Worm (Caenorhabditis elegans) whole organism, L4 larva: Measurements from ENCODE around the gene M01H9.5.
A peak's percentile ranks its signal among the peaks of the same experiment; 100 is the strongest.

Experiments
- F10B5.3 ChIP-seq: sonication (generic microtip); optimal IDR thresholded peaks from 2 replicates; lab custom pipeline; 2016; ENCODE audit warnings: mild to moderate bottlenecking, missing genetic modification characterization, missing compliant biosample characterization
- F26F4.8 ChIP-seq: fragments of 200-800 bp; sonication (Bioruptor generic); conservative IDR thresholded peaks from 2 replicates; pipeline ENCODE4 v1.3.6; 2022; ENCODE audit warnings: missing genetic modification characterization, missing compliant biosample characterization
- F44E2.7 ChIP-seq: fragments of 200-800 bp; sonication (Bioruptor generic); IDR thresholded peaks from 2 replicates; pipeline ENCODE4 v2.1.2; 2022; ENCODE audit warnings: missing genetic modification characterization, missing compliant biosample characterization
- T26A8.4 ChIP-seq: fragments of 200-800 bp; sonication (Bioruptor generic); IDR thresholded peaks from 2 replicates; pipeline ENCODE4 v1.3.6; 2022; ENCODE audit warnings: missing genetic modification characterization, missing compliant biosample characterization
- ces-1 ChIP-seq: fragments of 150-350 bp; sonication (generic microtip); optimal IDR thresholded peaks from 4 replicates; lab custom pipeline; 2014; ENCODE audit warnings: missing biosample characterization, missing genetic modification reagents, missing genetic modification characterization
- daf-16 ChIP-seq, 3 experiments: sonication (generic microtip); optimal IDR thresholded peaks; 2 replicates each; lab custom pipeline; 2016 to 2017; ENCODE audit warnings: missing genetic modification characterization in 3 of 3, missing genetic modification reagents in 3 of 3, mild to moderate bottlenecking in 2 of 3, missing compliant biosample characterization in 2 of 3, missing biosample characterization in 1 of 3, moderate library complexity in 1 of 3
- daf-19 ChIP-seq: fragments of 200-800 bp; sonication (Bioruptor generic); conservative IDR thresholded peaks from 2 replicates; pipeline ENCODE4 v1.3.6; 2022; ENCODE audit warnings: missing genetic modification characterization, missing compliant biosample characterization
- daf-8 ChIP-seq: fragments of 200-800 bp; sonication (Bioruptor generic); IDR thresholded peaks from 2 replicates; pipeline ENCODE4 v1.3.6; 2022; ENCODE audit warnings: missing genetic modification characterization, missing compliant biosample characterization
- dmd-6 ChIP-seq: fragments of 200-800 bp; sonication (Bioruptor generic); IDR thresholded peaks from 2 replicates; pipeline ENCODE4 v1.3.6; 2022; ENCODE audit warnings: missing genetic modification reagents, missing genetic modification characterization, missing compliant biosample characterization
- dmd-8 ChIP-seq: fragments of 200-800 bp; sonication (Bioruptor generic); IDR thresholded peaks from 2 replicates; pipeline ENCODE4 v1.3.6; 2022; ENCODE audit warnings: missing genetic modification characterization, missing compliant biosample characterization
- dve-1 ChIP-seq: sonication (generic microtip); optimal IDR thresholded peaks from 2 replicates; lab custom pipeline; 2017; ENCODE audit warnings: antibody characterized with exemption, mild to moderate bottlenecking, missing genetic modification characterization, missing compliant biosample characterization; ENCODE audit not compliant: insufficient read depth
- egl-43 ChIP-seq: fragments of 200-800 bp; sonication (Bioruptor generic); IDR thresholded peaks from 2 replicates; pipeline ENCODE4 v1.3.6; 2022; ENCODE audit warnings: missing genetic modification reagents, missing genetic modification characterization, missing compliant biosample characterization
- fkh-10 ChIP-seq: fragments of 150-350 bp; optimal IDR thresholded peaks from 2 replicates; lab custom pipeline; 2014; ENCODE audit warnings: missing biosample characterization, missing genetic modification reagents, missing genetic modification characterization
- fos-1 ChIP-seq: fragments of 150-350 bp; optimal IDR thresholded peaks from 2 replicates; lab custom pipeline; 2014; ENCODE audit warnings: missing biosample characterization, missing genetic modification characterization
- gei-8 ChIP-seq: fragments of 200-800 bp; sonication (Bioruptor generic); optimal IDR thresholded peaks from 2 replicates; lab custom pipeline; 2018; ENCODE audit warnings: mild to moderate bottlenecking, missing genetic modification characterization, missing compliant biosample characterization
- hif-1 ChIP-seq, 2 experiments: sonication (generic microtip); optimal IDR thresholded peaks; 2 replicates each; lab custom pipeline; 2016 to 2017; ENCODE audit warnings: missing compliant biosample characterization in 2 of 2, missing genetic modification characterization in 2 of 2, missing genetic modification reagents in 2 of 2, missing genotype in 2 of 2, mild to moderate bottlenecking in 1 of 2
- hlh-11 ChIP-seq: fragments of 200-800 bp; sonication (Bioruptor generic); optimal IDR thresholded peaks from 2 replicates; lab custom pipeline; 2018; ENCODE audit warnings: mild to moderate bottlenecking, missing genetic modification characterization, missing compliant biosample characterization
- hlh-30 ChIP-seq: sonication (generic microtip); optimal IDR thresholded peaks from 2 replicates; lab custom pipeline; 2017; ENCODE audit warnings: antibody characterized with exemption, mild to moderate bottlenecking, missing genetic modification characterization, missing compliant biosample characterization; ENCODE audit not compliant: insufficient read depth
- lin-15B ChIP-seq: fragments of 150-350 bp; sonication (generic microtip); optimal IDR thresholded peaks from 3 replicates; lab custom pipeline; 2014; ENCODE audit warnings: missing biosample characterization, missing genetic modification characterization
- lin-39 ChIP-seq: fragments of 150-350 bp; optimal IDR thresholded peaks from 2 replicates; lab custom pipeline; 2014; ENCODE audit warnings: missing biosample characterization, missing genetic modification reagents, missing genetic modification characterization
- lir-3 ChIP-seq: sonication (generic microtip); optimal IDR thresholded peaks from 2 replicates; lab custom pipeline; 2016; ENCODE audit warnings: mild to moderate bottlenecking, missing genetic modification characterization, missing compliant biosample characterization
- lsy-2 ChIP-seq, 2 experiments: fragments of 150-350 bp in 1 of 2; sonication (generic microtip) in 1 of 2; optimal IDR thresholded peaks; 2 replicates each; lab custom pipeline; 2014 to 2017; ENCODE audit warnings: missing biosample characterization in 2 of 2, missing genetic modification characterization in 2 of 2
- mes-2 ChIP-seq: sonication (generic microtip); optimal IDR thresholded peaks from 2 replicates; lab custom pipeline; 2016; ENCODE audit warnings: missing genotype, mild to moderate bottlenecking, missing genetic modification characterization, missing compliant biosample characterization; ENCODE audit not compliant: poor library complexity, severe bottlenecking
- nhr-25 ChIP-seq: sonication (generic microtip); optimal IDR thresholded peaks from 2 replicates; lab custom pipeline; 2017; ENCODE audit warnings: missing genetic modification characterization, mild to moderate bottlenecking, missing compliant biosample characterization, antibody characterized with exemption, moderate library complexity, borderline replicate concordance; ENCODE audit not compliant: insufficient read depth
- nhr-28 ChIP-seq: fragments of 150-350 bp; optimal IDR thresholded peaks from 2 replicates; lab custom pipeline; 2014; ENCODE audit warnings: missing biosample characterization, missing genetic modification characterization
- nhr-42 ChIP-seq: fragments of 200-800 bp; sonication (Bioruptor generic); IDR thresholded peaks from 2 replicates; pipeline ENCODE4 v1.3.6; 2022; ENCODE audit warnings: missing genetic modification characterization, missing compliant biosample characterization
- nhr-6 ChIP-seq: fragments of 150-350 bp; optimal IDR thresholded peaks from 2 replicates; lab custom pipeline; 2014; ENCODE audit warnings: missing biosample characterization, missing genetic modification characterization
- php-3 ChIP-seq: fragments of 200-800 bp; sonication (Bioruptor generic); IDR thresholded peaks from 2 replicates; pipeline ENCODE4 v1.3.6; 2022; ENCODE audit warnings: missing genetic modification reagents, missing genetic modification characterization, missing compliant biosample characterization
- pqm-1 ChIP-seq: sonication (generic microtip); optimal IDR thresholded peaks from 2 replicates; lab custom pipeline; 2017; ENCODE audit warnings: missing biosample characterization, missing genetic modification characterization
- set-16 ChIP-seq: fragments of 200-800 bp; sonication (Bioruptor generic); IDR thresholded peaks from 2 replicates; pipeline ENCODE4 v1.3.6; 2022; ENCODE audit warnings: missing genetic modification reagents, missing genetic modification characterization, missing compliant biosample characterization
- unc-39 ChIP-seq: sonication (generic microtip); optimal IDR thresholded peaks from 2 replicates; lab custom pipeline; 2017; ENCODE audit warnings: missing biosample characterization, missing genetic modification characterization
- unc-62 ChIP-seq, 3 experiments: fragments of 150-350 bp in 1 of 3; sonication (generic microtip); optimal IDR thresholded peaks in 2 of 3; peaks in 1 of 3; 1 replicate in 1 of 3; 2 replicates in 2 of 3; lab custom pipeline; 2014 to 2017; ENCODE audit warnings: missing biosample characterization in 3 of 3, missing genetic modification characterization in 3 of 3, missing genetic modification reagents in 3 of 3, missing genotype in 1 of 3
- zag-1 ChIP-seq: fragments of 150-350 bp; optimal IDR thresholded peaks from 2 replicates; lab custom pipeline; 2014; ENCODE audit warnings: missing biosample characterization, missing genetic modification characterization

M01H9.5 gene

DNA sequence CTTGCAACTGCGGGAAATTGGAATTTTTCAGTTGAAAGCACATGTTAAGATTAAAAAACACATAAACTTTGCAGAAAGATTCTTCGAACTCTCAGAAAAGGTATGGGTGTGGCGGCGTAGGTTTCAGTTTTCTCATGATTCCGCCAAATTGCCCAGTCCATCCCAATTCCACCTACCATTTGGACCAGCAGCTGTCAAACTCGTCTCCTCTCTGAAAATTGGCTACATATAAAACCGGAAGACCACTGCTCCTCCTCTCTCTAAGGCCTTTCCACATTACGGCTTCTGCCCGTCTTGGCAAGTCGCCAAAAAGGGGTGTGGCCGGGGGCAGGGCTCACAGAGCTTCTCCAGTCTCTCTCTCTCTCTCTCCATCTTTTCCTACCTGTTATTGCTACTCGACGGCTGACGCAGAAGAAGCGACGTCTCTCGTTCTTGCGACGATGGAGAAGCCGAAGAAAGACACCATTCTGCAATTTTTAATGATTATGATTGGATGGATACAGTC lies 24.9 kb downstream of the M01H9.5 start, which contains the start of gene ZK180.7:
Gene ZK180.7, plus strand, starts transcription at position 395 of the 505 bp plus-strand sequence.
- TF ChIP-seq pqm-1 (no peak), lin-15B (tag; lab: Kevin White, UChicago) (no peak), daf-19 (GFP tag; lab: Robert Waterston, UW) (no peak), F26F4.8 (no peak), T26A8.4 (no peak), F44E2.7 (GFP tag; lab: Robert Waterston, UW) (no peak), hif-1 (tag; optimal IDR thresholded peaks at IDR 0.05; lab: Kevin White, UChicago) (no peak), set-16 (GFP tag; lab: Robert Waterston, UW) (peak; percentile 51), nhr-42 (GFP tag; lab: Robert Waterston, UW) (no peak), dmd-8 (GFP tag; lab: Robert Waterston, UW) (no peak), fos-1 (tag; lab: Kevin White, UChicago) (no peak), unc-62 (GFP tag; optimal IDR thresholded peaks at IDR 0.05 in 1 of 2; lab: Kevin White, UChicago) (peak in 1 of 2 experiments; percentile 61), unc-62 (tag; optimal IDR thresholded peaks at IDR 0.05; lab: Kevin White, UChicago) (no peak), F10B5.3 (no peak), daf-16 (GFP tag; optimal IDR thresholded peaks at IDR 0.05; lab: Kevin White, UChicago) (no peak), daf-16 (tag; optimal IDR thresholded peaks at IDR 0.05; lab: Kevin White, UChicago) (no peak), zag-1 (tag; lab: Kevin White, UChicago) (no peak), hlh-11 (tag; lab: Kevin White, UChicago) (no peak), nhr-25 (tag; lab: Kevin White, UChicago) (no peak)
- TF ChIP-seq, all 104 proteins: peak for 2

DNA sequence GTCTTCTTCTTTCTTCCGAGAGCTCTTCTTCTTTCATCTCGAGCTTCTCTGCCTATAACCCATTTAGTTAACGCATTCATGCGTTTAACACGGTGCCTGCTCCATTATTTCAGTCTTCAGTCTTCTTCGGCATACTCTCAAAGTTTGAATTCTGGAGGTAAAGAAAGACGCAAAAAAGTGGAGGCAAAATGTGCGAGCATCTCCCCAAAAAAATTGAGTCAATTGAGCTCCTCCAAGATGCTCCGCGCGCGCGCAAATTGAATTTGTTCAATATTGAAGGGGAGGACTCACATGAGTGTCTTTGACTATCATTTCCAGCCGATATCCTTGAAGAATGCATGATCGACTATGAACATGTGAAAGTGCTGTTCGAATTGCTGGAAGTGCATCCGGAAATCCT lies 39.8 kb downstream of the M01H9.5 start:
- TF ChIP-seq unc-39 (tag; lab: Kevin White, UChicago) (no peak), ces-1 (GFP tag; lab: Kevin White, UChicago) (peak; percentile 91), unc-62 (GFP tag; optimal IDR thresholded peaks at IDR 0.05 in 1 of 2; lab: Kevin White, UChicago) (peak in 1 of 2 experiments; percentile 10), unc-62 (tag; optimal IDR thresholded peaks at IDR 0.05; lab: Kevin White, UChicago) (no peak), fkh-10 (peak; percentile 0)
- TF ChIP-seq, all 104 proteins: peak for 3

DNA sequence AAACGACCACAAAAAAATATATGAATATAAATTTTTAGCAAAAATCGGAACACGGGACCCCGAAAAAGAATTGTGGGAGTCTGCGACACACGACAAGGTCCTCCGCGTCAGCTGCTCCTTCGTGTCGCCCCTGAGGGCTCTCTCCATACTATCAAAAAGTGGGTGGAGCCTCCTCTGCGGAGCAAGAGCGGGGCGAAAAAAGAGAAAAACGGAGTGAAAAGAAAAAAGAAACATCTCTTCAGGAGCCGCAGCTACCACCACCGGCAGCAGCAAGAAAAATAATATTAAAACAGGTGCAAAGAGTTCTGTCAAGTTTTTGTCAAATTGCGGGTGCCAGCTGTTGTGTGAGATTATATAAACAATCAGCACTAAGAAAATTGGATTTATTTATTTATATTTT lies 41.4 kb downstream of the M01H9.5 start, which contains the start of gene gbb-2:
Gene gbb-2, minus strand, starts transcription at position 112 of the 400 bp plus-strand sequence.
- peak in 1 of 2 experiments; percentile 30 for TF ChIP-seq unc-62 (GFP tag; optimal IDR thresholded peaks at IDR 0.05 in 1 of 2; lab: Kevin White, UChicago)
- TF ChIP-seq unc-62 (tag; optimal IDR thresholded peaks at IDR 0.05; lab: Kevin White, UChicago): no peak
- no peak for TF ChIP-seq lin-39 (tag; lab: Kevin White, UChicago)
- peak in 1 of 2 experiments; percentile 72 for TF ChIP-seq daf-16 (GFP tag; optimal IDR thresholded peaks at IDR 0.05; lab: Kevin White, UChicago)
- TF ChIP-seq daf-16 (tag; optimal IDR thresholded peaks at IDR 0.05; lab: Kevin White, UChicago): no peak
- peak; percentile 46 for TF ChIP-seq hlh-11 (tag; lab: Kevin White, UChicago)
- no peak for TF ChIP-seq pqm-1
- peak; percentile 13 for TF ChIP-seq mes-2 (tag; lab: Kevin White, UChicago)
- peak in 1 of 2 experiments; percentile 8 for TF ChIP-seq lsy-2 (tag; optimal IDR thresholded peaks at IDR 0.05; lab: Kevin White, UChicago)
- no peak for TF ChIP-seq dve-1 (tag; lab: Kevin White, UChicago)
- TF ChIP-seq set-16 (GFP tag; lab: Robert Waterston, UW): peak; percentile 64

DNA sequence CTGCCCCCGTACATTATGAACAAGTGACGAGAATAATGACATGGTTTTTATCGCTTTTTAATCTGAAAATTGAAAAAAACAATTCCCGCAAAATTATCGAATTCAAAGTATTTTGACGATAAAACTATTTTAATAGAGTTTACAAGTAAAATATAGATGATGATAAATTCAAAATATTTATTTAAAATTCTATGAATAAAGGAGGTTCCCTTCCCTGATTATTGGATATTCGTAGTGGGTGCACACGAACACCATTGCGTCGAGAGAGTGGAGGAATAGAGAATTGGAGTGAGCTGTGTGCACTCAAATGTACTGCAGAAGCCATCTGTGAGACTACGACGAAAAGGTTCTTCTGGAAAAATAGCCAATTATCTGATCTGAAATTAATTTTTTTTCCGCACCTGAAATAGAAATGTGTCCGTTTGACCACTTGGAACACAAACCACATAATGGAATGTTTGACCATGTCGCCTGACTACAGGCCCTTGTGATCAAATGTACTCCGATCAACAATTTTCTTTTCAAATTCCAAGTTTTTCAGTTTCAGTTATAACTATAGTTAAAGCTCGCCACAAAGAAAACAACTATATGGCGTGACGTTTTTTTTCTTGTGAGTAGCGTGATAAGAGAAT lies 46.1 kb downstream of the M01H9.5 start, which contains the start of the genes rfth-1 and ZK180.8:
Gene rfth-1, minus strand, starts transcription at position 51 of the 632 bp plus-strand sequence.
Gene ZK180.8, minus strand, starts transcription at position 466 of the 632 bp plus-strand sequence.
- TF ChIP-seq daf-8: no peak
- no peak for TF ChIP-seq dmd-6
- TF ChIP-seq lin-39 (tag; lab: Kevin White, UChicago): no peak
- TF ChIP-seq hlh-11 (tag; lab: Kevin White, UChicago): peak; percentile 18
- TF ChIP-seq egl-43 (GFP tag; lab: Robert Waterston, UW): peak; percentile 65
- peak; percentile 61 for TF ChIP-seq hlh-30 (tag; lab: Kevin White, UChicago)
- TF ChIP-seq dve-1 (tag; lab: Kevin White, UChicago): peak; percentile 24
- TF ChIP-seq nhr-42 (GFP tag; lab: Robert Waterston, UW): peak; percentile 50; the same call in 1 of the 2 replicates
- TF ChIP-seq php-3 (GFP tag; lab: Robert Waterston, UW): no peak
- no peak for TF ChIP-seq fkh-10
- TF ChIP-seq lir-3 (tag; lab: Kevin White, UChicago): no peak
- TF ChIP-seq nhr-28: peak; percentile 42
- TF ChIP-seq nhr-6: no peak
- TF ChIP-seq gei-8 (GFP tag; lab: Kevin White, UChicago): peak; percentile 2
- TF ChIP-seq mes-2 (tag; lab: Kevin White, UChicago): peak; percentile 10
